Fruit fly (Drosophila melanogaster) whole organism, wandering third instar larva: Measurements from ENCODE around the gene CG7248.

Source experiments
- Abd-B ChIP-seq: fragments of >200 bp; optimal IDR thresholded peaks from 2 replicates; lab custom pipeline; 2017; ENCODE audit warnings: missing biosample characterization, missing genetic modification characterization
- CG32264 ChIP-seq: fragments of 200-800 bp; sonication (Bioruptor generic); optimal IDR thresholded peaks from 2 replicates; lab custom pipeline; 2016; ENCODE audit warnings: missing biosample characterization, missing genetic modification characterization
- CG9705 ChIP-seq: fragments of 200-800 bp; sonication (Bioruptor generic); optimal IDR thresholded peaks from 2 replicates; lab custom pipeline; 2018; ENCODE audit warnings: missing biosample characterization, mild to moderate bottlenecking, missing genetic modification characterization
- Dfd ChIP-seq: fragments of >200 bp; optimal IDR thresholded peaks from 2 replicates; lab custom pipeline; 2017; ENCODE audit warnings: missing biosample characterization, missing genetic modification characterization
- Dif ChIP-seq: fragments of 200-275, 200-300 bp; sonication (Bioruptor generic); optimal IDR thresholded peaks from 2 replicates; lab custom pipeline; 2018; ENCODE audit warnings: missing biosample characterization, missing genetic modification characterization; ENCODE audit not compliant: partially characterized antibody
- HLH106 ChIP-seq: fragments of 200-800 bp; optimal IDR thresholded peaks from 3 replicates; lab custom pipeline; 2019; ENCODE audit warnings: missing biosample characterization, mild to moderate bottlenecking, missing genetic modification characterization, moderate library complexity
- Hnf4 ChIP-seq: fragments of 200-800 bp; sonication (Bioruptor generic); optimal IDR thresholded peaks from 2 replicates; lab custom pipeline; 2016; ENCODE audit warnings: missing biosample characterization, mild to moderate bottlenecking, missing genetic modification characterization
- Hr78 ChIP-seq: fragments of >200 bp; optimal IDR thresholded peaks from 2 replicates; lab custom pipeline; 2017; ENCODE audit warnings: missing biosample characterization, missing genetic modification characterization
- Hr83 ChIP-seq: fragments of 200-300 bp; sonication (Bioruptor generic); optimal IDR thresholded peaks from 2 replicates; lab custom pipeline; 2016; ENCODE audit warnings: missing biosample characterization, mild to moderate bottlenecking, missing genetic modification characterization, moderate library complexity; ENCODE audit not compliant: poor library complexity, severe bottlenecking
- Jra ChIP-seq: sonication (Bioruptor generic); optimal IDR thresholded peaks from 2 replicates; lab custom pipeline; 2016; ENCODE audit warnings: missing biosample characterization, missing genetic modification characterization
- Mio ChIP-seq: sonication (Bioruptor generic); optimal IDR thresholded peaks from 2 replicates; lab custom pipeline; 2016; ENCODE audit warnings: missing biosample characterization, missing genetic modification characterization
- Myc ChIP-seq: fragments of >200 bp; optimal IDR thresholded peaks from 2 replicates; lab custom pipeline; 2017
- N ChIP-seq: fragments of >200 bp; optimal IDR thresholded peaks from 2 replicates; lab custom pipeline; 2018; ENCODE audit warnings: missing biosample characterization, missing external identifiers, missing genetic modification characterization
- OdsH ChIP-seq: fragments of 200-800 bp; sonication (Bioruptor generic); optimal IDR thresholded peaks from 2 replicates; lab custom pipeline; 2016; ENCODE audit warnings: missing biosample characterization, mild to moderate bottlenecking, missing genetic modification characterization
- Sp1 ChIP-seq: fragments of 200-800 bp; sonication (Bioruptor generic); optimal IDR thresholded peaks from 3 replicates; lab custom pipeline; 2019; ENCODE audit warnings: missing biosample characterization, mild to moderate bottlenecking, missing genetic modification characterization, moderate library complexity
- br ChIP-seq: fragments of 200-800 bp; sonication (Bioruptor generic); optimal IDR thresholded peaks from 2 replicates; lab custom pipeline; 2016; ENCODE audit warnings: missing biosample characterization, missing genetic modification characterization
- dl ChIP-seq, 2 experiments: fragments of 175-275, 200-275 bp in 1 of 2; fragments of 200-275 bp in 1 of 2; sonication (Bioruptor generic); optimal IDR thresholded peaks; lab custom pipeline; 2018; ENCODE audit warnings: mild to moderate bottlenecking in 2 of 2, missing biosample characterization in 2 of 2, missing genetic modification characterization in 2 of 2, moderate library complexity in 2 of 2; ENCODE audit not compliant: partially characterized antibody in 2 of 2, insufficient read depth in 1 of 2
- dmrt93B ChIP-seq: fragments of 200-800 bp; sonication (Bioruptor generic); optimal IDR thresholded peaks from 2 replicates; lab custom pipeline; 2018; ENCODE audit warnings: missing biosample characterization, mild to moderate bottlenecking, missing genetic modification characterization
- dsf ChIP-seq: sonication (Bioruptor generic); optimal IDR thresholded peaks from 2 replicates; lab custom pipeline; 2016; ENCODE audit warnings: missing biosample characterization, missing genetic modification characterization, borderline replicate concordance
- ey ChIP-seq: fragments of 200-800 bp; sonication (Bioruptor generic); optimal IDR thresholded peaks from 2 replicates; lab custom pipeline; 2016; ENCODE audit warnings: missing biosample characterization, missing genetic modification characterization
- foxo ChIP-seq, 2 experiments: fragments of 200-800 bp; sonication (Bioruptor generic); optimal IDR thresholded peaks; 2 replicates in 1 of 2; 3 replicates in 1 of 2; lab custom pipeline; 2016 to 2017; ENCODE audit warnings: missing biosample characterization in 2 of 2, missing genetic modification characterization in 2 of 2
- fru ChIP-seq: fragments of 200-800 bp; sonication (Bioruptor generic); optimal IDR thresholded peaks from 3 replicates; lab custom pipeline; 2016; ENCODE audit warnings: missing biosample characterization, mild to moderate bottlenecking, missing genetic modification characterization
- h ChIP-seq: fragments of 200-800 bp; sonication (Bioruptor generic); optimal IDR thresholded peaks from 3 replicates; lab custom pipeline; 2016; ENCODE audit warnings: missing biosample characterization, mild to moderate bottlenecking, missing genetic modification characterization
- jim ChIP-seq: fragments of 175-275, 200-325 bp; sonication (Bioruptor generic); optimal IDR thresholded peaks from 2 replicates; lab custom pipeline; 2016; ENCODE audit warnings: missing biosample characterization, mild to moderate bottlenecking, missing genetic modification characterization
- lola ChIP-seq: fragments of >200 bp; optimal IDR thresholded peaks from 2 replicates; lab custom pipeline; 2017; ENCODE audit warnings: missing biosample characterization, missing genetic modification characterization
- pan ChIP-seq: fragments of >200 bp; optimal IDR thresholded peaks from 2 replicates; lab custom pipeline; 2017
- psq ChIP-seq: fragments of 200-800 bp; sonication (Bioruptor generic); optimal IDR thresholded peaks from 3 replicates; lab custom pipeline; 2017; ENCODE audit warnings: missing biosample characterization, mild to moderate bottlenecking, missing genetic modification characterization, moderate library complexity
- rgr ChIP-seq: fragments of 200-800 bp; sonication (Bioruptor generic); optimal IDR thresholded peaks from 3 replicates; lab custom pipeline; 2016; ENCODE audit warnings: missing biosample characterization, mild to moderate bottlenecking, missing genetic modification characterization
- sage ChIP-seq: fragments of 200-800 bp; sonication (Bioruptor generic); optimal IDR thresholded peaks from 2 replicates; lab custom pipeline; 2016; ENCODE audit warnings: missing biosample characterization, mild to moderate bottlenecking, missing genetic modification characterization
- sv ChIP-seq: fragments of 200-800 bp; sonication (Bioruptor generic); optimal IDR thresholded peaks from 3 replicates; lab custom pipeline; 2016; ENCODE audit warnings: missing biosample characterization, missing genetic modification characterization
- tai ChIP-seq: sonication (Bioruptor generic); optimal IDR thresholded peaks from 2 replicates; lab custom pipeline; 2016; ENCODE audit warnings: missing biosample characterization, missing genetic modification characterization

The CG7248 gene

DNA sequence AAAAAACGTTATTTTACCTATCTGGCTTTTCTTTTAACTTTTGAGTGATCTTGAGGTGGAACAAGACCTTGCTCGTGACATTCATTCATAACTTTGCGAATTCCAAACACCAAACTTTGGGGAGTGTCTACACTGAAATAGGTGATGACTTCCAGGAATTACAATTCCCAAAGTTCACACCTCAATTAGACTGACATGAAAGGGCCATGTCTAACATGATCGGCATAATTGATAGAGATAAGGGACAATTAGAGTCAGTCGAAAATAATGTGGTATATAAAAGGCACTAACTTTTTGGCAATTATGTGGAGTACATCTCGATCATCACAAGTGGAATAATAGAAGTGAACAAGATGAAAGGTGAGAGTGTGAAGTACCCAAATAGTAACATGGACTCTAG lies 21.9 kb downstream of the CG7248 start, which contains the start of gene CG43896:
TSS of gene CG43896 (plus strand) at position 301 of the 400 bp plus-strand sequence.
- TF ChIP-seq Sp1 (GFP tag; lab: Kevin White, UChicago) (no peak), Dif (GFP tag; lab: Kevin White, UChicago) (no peak), Jra (GFP tag; lab: Kevin White, UChicago) (no peak), Hnf4 (GFP tag; lab: Kevin White, UChicago) (no peak), HLH106 (tag; lab: Kevin White, UChicago) (no peak), dmrt93B (GFP tag; lab: Kevin White, UChicago) (no peak), N (GFP tag; lab: Kevin White, UChicago) (no peak), dsf (GFP tag; lab: Kevin White, UChicago) (no peak), h (GFP tag; lab: Kevin White, UChicago) (no peak), pan (lab: Kevin White, UChicago) (no peak), OdsH (GFP tag; lab: Kevin White, UChicago) (no peak), jim (GFP tag; lab: Kevin White, UChicago) (no peak), br (no peak), Hr78 (no peak), CG9705 (GFP tag; lab: Kevin White, UChicago) (no peak), sv (no peak), lola (GFP tag; lab: Kevin White, UChicago) (no peak), ey (no peak)

DNA sequence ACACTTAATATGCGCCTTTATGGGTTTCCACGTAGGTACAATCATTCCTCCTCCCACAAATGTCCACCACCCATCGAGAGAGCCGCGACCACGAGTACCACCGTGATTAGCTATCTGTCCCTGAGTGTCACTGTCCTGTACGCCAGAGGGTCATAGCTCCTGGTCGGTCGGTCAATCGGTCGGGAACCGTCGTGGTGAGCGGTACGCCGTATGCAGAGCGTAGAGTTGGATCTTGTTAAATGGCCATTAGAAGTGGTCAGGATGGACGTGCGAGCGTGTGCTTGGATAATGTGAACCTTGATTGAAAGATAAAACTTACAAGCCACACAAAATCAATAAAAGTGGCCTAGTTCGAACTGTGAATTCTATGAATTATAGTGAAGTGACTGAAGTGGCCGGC lies 30.7 kb downstream of the CG7248 start, which contains the start of gene CG6938:
TSS of gene CG6938 (plus strand) at position 301 of the 400 bp plus-strand sequence.
- TF ChIP-seq fru (no peak), sage (GFP tag; lab: Kevin White, UChicago) (no peak), jim (GFP tag; lab: Kevin White, UChicago) (no peak), psq (GFP tag; lab: Kevin White, UChicago) (no peak), tai (GFP tag; lab: Kevin White, UChicago) (no peak), Hr78 (no peak), Abd-B (GFP tag; lab: Kevin White, UChicago) (no peak), rgr (no peak), dmrt93B (GFP tag; lab: Kevin White, UChicago) (no peak), OdsH (GFP tag; lab: Kevin White, UChicago) (no peak), Sp1 (GFP tag; lab: Kevin White, UChicago) (no peak)

dm6 chr3L:11990436-11990835 lies 36.6 kb downstream of the CG7248 start, which contains the start of gene CG6931:
TSS of gene CG6931 (plus strand) at chr3L:11990736.
- no peak for TF ChIP-seq Myc (lab: Kevin White, UChicago)
- no peak for TF ChIP-seq Mio (GFP tag; lab: Kevin White, UChicago)
- TF ChIP-seq lola (GFP tag; lab: Kevin White, UChicago) = no peak
- no peak for TF ChIP-seq dl (GFP tag; optimal IDR thresholded peaks at IDR 0.05; lab: Kevin White, UChicago; ENCODE audit: insufficient read depth in 1 of 2, partially characterized antibody in 2 of 2)
- no peak for TF ChIP-seq Hnf4 (GFP tag; lab: Kevin White, UChicago)
- TF ChIP-seq Hr83 = no peak
- TF ChIP-seq Dif (GFP tag; lab: Kevin White, UChicago) = no peak
- TF ChIP-seq rgr = no peak
- TF ChIP-seq dsf (GFP tag; lab: Kevin White, UChicago) = no peak
- no peak for TF ChIP-seq CG9705 (GFP tag; lab: Kevin White, UChicago)

- no peak for TF ChIP-seq N (GFP tag; lab: Kevin White, UChicago)
- TF ChIP-seq br = no peak
- no peak for TF ChIP-seq Myc (lab: Kevin White, UChicago)
- peak; percentile 49 for TF ChIP-seq HLH106 (tag; lab: Kevin White, UChicago)
- TF ChIP-seq dl (GFP tag; optimal IDR thresholded peaks at IDR 0.05; lab: Kevin White, UChicago; ENCODE audit: insufficient read depth in 1 of 2, partially characterized antibody in 2 of 2) = no peak
- peak; percentile 61 for TF ChIP-seq rgr
- TF ChIP-seq tai (GFP tag; lab: Kevin White, UChicago) = no peak
- TF ChIP-seq foxo (GFP tag; optimal IDR thresholded peaks at IDR 0.05; lab: Kevin White, UChicago) = peak in 1 of 2 experiments; percentile 40
- peak; percentile 10 for TF ChIP-seq OdsH (GFP tag; lab: Kevin White, UChicago)
- TF ChIP-seq sage (GFP tag; lab: Kevin White, UChicago) = peak; percentile 43
- no peak for TF ChIP-seq Dfd
- TF ChIP-seq Hr78 = no peak
- TF ChIP-seq Hr83 = peak; percentile 39
- TF ChIP-seq sv = peak; percentile 2
- TF ChIP-seq Jra (GFP tag; lab: Kevin White, UChicago) = peak; percentile 81
- TF ChIP-seq Mio (GFP tag; lab: Kevin White, UChicago) = no peak
- TF ChIP-seq fru = no peak
- TF ChIP-seq CG32264 (GFP tag; lab: Kevin White, UChicago) = no peak
These were observed 39.1 kb downstream of the CG7248 start, which contains the start of gene viaf for dm6 chr3L:11992960-11993359. TSS of gene viaf (minus strand) at chr3L:11993179.
